Worm (Caenorhabditis elegans) whole organism, mixed stage, embryonic: Measurements from ENCODE around the gene sru-12.

Experiments used
- blmp-1 ChIP-seq: fragments of 150-350 bp; optimal IDR thresholded peaks from 2 replicates; lab custom pipeline; 2014; ENCODE audit warnings: missing biosample characterization, missing genetic modification characterization
- elt-1 ChIP-seq: sonication (generic microtip); optimal IDR thresholded peaks from 2 replicates; lab custom pipeline; 2017; ENCODE audit warnings: missing genetic modification characterization, mild to moderate bottlenecking, missing compliant biosample characterization, antibody characterized with exemption, moderate library complexity, borderline replicate concordance; ENCODE audit not compliant: insufficient read depth
- elt-3 ChIP-seq: fragments of 150-350 bp; optimal IDR thresholded peaks from 2 replicates; lab custom pipeline; 2014; ENCODE audit warnings: missing biosample characterization, missing genetic modification characterization
- lin-13 ChIP-seq: fragments of 150-350 bp; optimal IDR thresholded peaks from 2 replicates; lab custom pipeline; 2014; ENCODE audit warnings: missing biosample characterization, missing genetic modification characterization
- lsy-2 ChIP-seq: fragments of 150-350 bp; optimal IDR thresholded peaks from 2 replicates; lab custom pipeline; 2014; ENCODE audit warnings: missing biosample characterization, missing genetic modification characterization
- nhr-12 ChIP-seq: fragments of 150-350 bp; optimal IDR thresholded peaks from 2 replicates; lab custom pipeline; 2014; ENCODE audit warnings: missing biosample characterization, missing genetic modification characterization
- nhr-237 ChIP-seq: fragments of 150-350 bp; optimal IDR thresholded peaks from 2 replicates; lab custom pipeline; 2014; ENCODE audit warnings: missing biosample characterization, missing genetic modification characterization
- nhr-28 ChIP-seq: fragments of 150-350 bp; optimal IDR thresholded peaks from 2 replicates; lab custom pipeline; 2014; ENCODE audit warnings: missing biosample characterization, missing genetic modification characterization
- nhr-76 ChIP-seq: sonication (generic microtip); optimal IDR thresholded peaks from 2 replicates; lab custom pipeline; 2017; ENCODE audit warnings: missing biosample characterization, missing genetic modification characterization
- pha-4 ChIP-seq: fragments of 150-350 bp; optimal IDR thresholded peaks from 2 replicates; lab custom pipeline; 2018; ENCODE audit warnings: missing biosample characterization, missing genetic modification reagents, missing genetic modification characterization
- sptf-1 ChIP-seq: sonication (generic microtip); optimal IDR thresholded peaks from 2 replicates; lab custom pipeline; 2017; ENCODE audit warnings: mild to moderate bottlenecking, missing genetic modification characterization, moderate library complexity, missing compliant biosample characterization
- unc-39 ChIP-seq: fragments of 150-350 bp; optimal IDR thresholded peaks from 2 replicates; lab custom pipeline; 2014; ENCODE audit warnings: missing biosample characterization, missing genetic modification characterization
- unc-62 ChIP-seq: fragments of 150-350 bp; optimal IDR thresholded peaks from 2 replicates; lab custom pipeline; 2014; ENCODE audit warnings: missing biosample characterization, missing genetic modification reagents, missing genetic modification characterization
- ztf-11 ChIP-seq: fragments of 150-350 bp; optimal IDR thresholded peaks from 2 replicates; lab custom pipeline; 2014; ENCODE audit warnings: missing biosample characterization, missing genetic modification characterization

ce11 chrIV:13559020-13559419 lies 24.0 kb upstream of the sru-12 start:
- TF ChIP-seq ztf-11 (tag; lab: Kevin White, UChicago) (no peak), sptf-1 (tag; lab: Kevin White, UChicago) (no peak), elt-1 (tag; lab: Kevin White, UChicago) (no peak), nhr-237 (no peak), pha-4 (tag; lab: Kevin White, UChicago) (no peak), blmp-1 (tag; lab: Kevin White, UChicago) (no peak), unc-62 (GFP tag; lab: Kevin White, UChicago) (no peak), nhr-12 (tag; lab: Kevin White, UChicago) (no peak), nhr-28 (tag; lab: Kevin White, UChicago) (no peak), lsy-2 (tag; lab: Kevin White, UChicago) (no peak), elt-3 (tag; lab: Kevin White, UChicago) (no peak), nhr-76 (tag; lab: Kevin White, UChicago) (no peak), lin-13 (tag; lab: Kevin White, UChicago) (no peak), unc-39 (tag; lab: Kevin White, UChicago) (no peak)
